Worm (Caenorhabditis elegans): ENCODE measurements around the gene hot-6.
A peak's percentile ranks its signal among the peaks of the same experiment; 100 is the strongest.

The hot-6 gene

DNA sequence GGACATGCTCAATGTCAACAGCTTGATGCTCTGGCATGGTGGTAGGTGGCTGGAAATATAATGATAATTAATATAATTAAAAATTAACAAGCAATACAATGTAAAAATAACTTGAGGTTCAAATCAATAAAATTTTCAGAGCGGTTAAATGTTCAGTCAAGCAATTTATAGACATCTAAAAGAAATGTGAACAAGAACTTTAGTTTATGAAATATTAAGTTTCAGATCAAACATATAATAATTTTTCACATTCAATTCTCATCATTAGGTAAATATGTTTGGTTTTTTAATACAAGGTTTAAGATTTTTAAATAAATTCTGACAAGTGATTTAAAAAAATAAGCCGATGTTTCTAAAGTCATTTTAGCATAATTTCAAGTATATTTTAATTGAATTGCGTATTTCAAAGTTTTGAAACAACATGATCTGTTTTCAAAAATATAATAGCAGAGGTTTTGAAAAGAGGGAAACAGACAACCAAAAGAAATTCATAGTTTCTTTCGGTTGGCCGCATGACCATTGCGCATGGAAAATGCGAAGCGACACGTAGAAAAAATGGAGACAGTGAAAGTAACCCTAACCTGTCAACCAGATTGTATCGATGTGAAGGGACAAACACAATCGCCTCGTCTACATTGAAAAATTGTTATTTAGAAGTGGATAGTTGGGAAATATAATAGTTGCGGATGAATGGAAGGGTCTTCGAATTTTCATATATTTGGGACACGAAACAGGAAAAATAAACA, 37.7 kb upstream of the hot-6 start, which contains the start of gene T04C12.11:
Gene T04C12.11, minus strand, starts transcription at position 51 of the 746 bp plus-strand sequence.
- TF ChIP-seq dmd-8 (GFP tag; IDR thresholded peaks at IDR 0.05) = no peak
- TF ChIP-seq T20F7.1 (GFP tag; optimal IDR thresholded peaks at IDR 0.05) = peak; percentile 34
- TF ChIP-seq hlh-30 (tag; optimal IDR thresholded peaks at IDR 0.05; ENCODE audit: insufficient read depth) = peak; percentile 61
- peak in 1 of 2 experiments; percentile 16 for TF ChIP-seq mdl-1 (tag; optimal IDR thresholded peaks at IDR 0.05)
- TF ChIP-seq nhr-25 (tag; optimal IDR thresholded peaks at IDR 0.05; ENCODE audit: borderline replicate concordance, insufficient read depth) = peak; percentile 18
- peak in 1 of 2 experiments; percentile 24 for TF ChIP-seq lsy-2 (tag; optimal IDR thresholded peaks at IDR 0.05)
- TF ChIP-seq php-3 (GFP tag; IDR thresholded peaks at IDR 0.05) = no peak
- no peak for TF ChIP-seq sdz-12 (GFP tag; optimal IDR thresholded peaks at IDR 0.05)
- TF ChIP-seq dpl-1 (GFP tag; optimal IDR thresholded peaks at IDR 0.05) = no peak
- peak; percentile 23 for TF ChIP-seq nhr-28 (tag; optimal IDR thresholded peaks at IDR 0.05)
- TF ChIP-seq ces-1 (GFP tag; optimal IDR thresholded peaks at IDR 0.05) = no peak

ce11 chrV:11059180-11059579, 36.4 kb upstream of the hot-6 start, which contains the start of gene T04C12.1:
T04C12.1 (minus strand) TSS chrV:11059269.
- no peak for TF ChIP-seq lir-3 (tag; optimal IDR thresholded peaks at IDR 0.05)
- TF ChIP-seq daf-19 (GFP tag; conservative IDR thresholded peaks at IDR 0.05) = no peak
- TF ChIP-seq zip-11 (GFP tag; IDR thresholded peaks at IDR 0.05) = no peak
- TF ChIP-seq mdl-1 (tag; optimal IDR thresholded peaks at IDR 0.05) = no peak
- no peak for TF ChIP-seq Y5F2A.4 (GFP tag; optimal IDR thresholded peaks at IDR 0.05)
- no peak for TF ChIP-seq vab-7 (GFP tag; IDR thresholded peaks at IDR 0.05)
- no peak for TF ChIP-seq dmd-9 (GFP tag; IDR thresholded peaks at IDR 0.05)
- no peak for TF ChIP-seq snpc-4 (tag; optimal IDR thresholded peaks at IDR 0.05)
- no peak for TF ChIP-seq Y105C5A.15 (GFP tag; IDR thresholded peaks at IDR 0.05)

DNA sequence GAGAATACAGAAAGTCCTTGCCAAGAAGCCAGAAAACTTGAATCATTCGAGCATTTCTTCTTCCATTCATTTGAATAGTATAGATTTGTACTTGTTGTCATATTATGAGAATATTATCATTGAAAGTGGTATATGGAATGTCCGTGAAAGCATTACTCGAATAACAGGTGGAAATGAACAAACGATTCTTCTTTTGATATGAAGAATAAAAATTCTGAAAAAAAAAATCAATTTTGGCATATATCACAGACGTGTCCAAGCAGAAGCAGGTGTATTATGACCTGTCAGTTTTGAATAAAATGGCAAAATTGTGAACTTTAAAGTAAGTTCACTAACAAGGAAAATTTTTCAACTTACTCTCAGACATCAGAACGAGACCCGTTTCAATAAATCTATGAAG, 34.3 kb upstream of the hot-6 start, which contains the start of gene srh-75:
Gene srh-75, minus strand, starts transcription at position 101 of the 400 bp plus-strand sequence.
- TF ChIP-seq unc-62 (GFP tag; optimal IDR thresholded peaks at IDR 0.05 in 1 of 2) (peak in 1 of 2 experiments; percentile 78), unc-62 (tag; optimal IDR thresholded peaks at IDR 0.05) (no peak), daf-8 (GFP tag; IDR thresholded peaks at IDR 0.05) (no peak), aha-1 (tag) (no peak)

DNA sequence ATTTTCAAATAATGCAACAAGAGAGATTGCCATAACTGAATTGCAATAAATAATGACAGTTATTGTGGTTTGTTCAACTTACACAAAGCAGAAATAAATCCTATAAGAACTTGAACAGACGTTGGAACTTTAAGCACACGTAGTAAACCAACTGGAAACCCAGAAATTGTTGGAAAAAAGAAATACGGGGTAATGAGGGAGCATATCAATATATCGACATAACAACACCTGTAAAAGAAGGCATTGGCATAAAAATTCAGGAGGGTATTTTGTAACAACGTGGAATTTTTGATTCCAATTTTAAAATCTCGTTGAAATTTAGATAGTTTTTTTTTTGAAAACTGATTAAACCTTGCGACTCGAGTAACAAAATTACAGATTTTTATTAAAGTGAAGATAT, 33.7 kb upstream of the hot-6 start:
- no peak for TF ChIP-seq mdl-1 (tag; optimal IDR thresholded peaks at IDR 0.05)
- TF ChIP-seq aha-1 (tag) = peak; percentile 92

ce11 chrV:11053827-11054226, 31.1 kb upstream of the hot-6 start, which contains the start of gene T04C12.7:
T04C12.7 (plus strand) TSS chrV:11054127.
- TF ChIP-seq unc-62 (GFP tag; optimal IDR thresholded peaks at IDR 0.05 in 1 of 2) = peak in 1 of 2 experiments; percentile 58
- TF ChIP-seq unc-62 (tag; optimal IDR thresholded peaks at IDR 0.05) = no peak
- no peak for TF ChIP-seq fos-1 (tag; optimal IDR thresholded peaks at IDR 0.05)

ce11 chrV:11051921-11052320, 29.2 kb upstream of the hot-6 start, which contains the start of gene T04C12.33:
T04C12.33 (plus strand) TSS chrV:11052221.
- no peak for TF ChIP-seq Y48G9A.11 (GFP tag; IDR thresholded peaks at IDR 0.05)
- TF ChIP-seq lin-38 (GFP tag; IDR thresholded peaks at IDR 0.05) = no peak
- no peak for TF ChIP-seq lin-39 (tag; optimal IDR thresholded peaks at IDR 0.05)
- no peak for TF ChIP-seq gei-8 (GFP tag; optimal IDR thresholded peaks at IDR 0.05)
- TF ChIP-seq lin-13 (GFP tag; optimal IDR thresholded peaks at IDR 0.05) = no peak
- no peak for TF ChIP-seq arid-1 (GFP tag; conservative IDR thresholded peaks at IDR 0.05)
- no peak for TF ChIP-seq nhr-111 (GFP tag; optimal IDR thresholded peaks at IDR 0.05)
- no peak for TF ChIP-seq saeg-2 (GFP tag; IDR thresholded peaks at IDR 0.05)
- TF ChIP-seq aha-1 (tag) = peak; percentile 88
